Fruit fly (Drosophila melanogaster): Measurements from ENCODE around the gene lmgA.

Gene lmgA

DNA sequence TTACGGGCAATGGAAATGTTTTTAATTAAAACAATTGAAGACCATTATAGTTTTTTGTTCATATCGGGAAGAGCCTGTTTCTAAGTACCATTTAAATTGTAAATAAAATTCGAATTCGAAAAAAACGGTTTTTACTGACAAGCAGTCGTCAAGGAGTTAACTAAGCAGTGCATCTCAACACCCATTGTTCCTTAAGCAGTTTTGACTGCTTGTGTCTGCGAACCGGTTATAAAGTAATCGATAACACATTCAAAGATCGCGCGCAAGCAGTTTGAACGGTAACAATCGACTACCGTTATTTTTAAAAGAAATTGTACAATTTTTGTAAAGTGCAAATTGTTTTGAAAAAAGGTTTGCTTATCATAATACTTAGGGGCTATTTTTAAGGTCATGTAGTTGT, 50.4 kb downstream of the lmgA start (continued):
- no peak for TF ChIP-seq CG13894 (tag; optimal IDR thresholded peaks at IDR 0.05)
- no peak for TF ChIP-seq Gug (GFP tag; IDR thresholded peaks at IDR 0.05)
- no peak for TF ChIP-seq eyg (GFP tag; optimal IDR thresholded peaks at IDR 0.05)
- TF ChIP-seq h (optimal IDR thresholded peaks at IDR 0.05), result no peak
- no peak for TF ChIP-seq Nf-YB (GFP tag; optimal IDR thresholded peaks at IDR 0.05)
- TF ChIP-seq CG10366 (GFP tag; IDR thresholded peaks at IDR 0.05), result no peak
- no peak for TF ChIP-seq gsb-n (tag; optimal IDR thresholded peaks at IDR 0.05)
- TF ChIP-seq CG1233 (GFP tag; optimal IDR thresholded peaks at IDR 0.05), result no peak
- no peak for TF ChIP-seq CG33557 (GFP tag; optimal IDR thresholded peaks at IDR 0.05)
- no peak for TF ChIP-seq tll (GFP tag; optimal IDR thresholded peaks at IDR 0.05)
- no peak for TF ChIP-seq CG1024 (GFP tag; IDR thresholded peaks at IDR 0.05)
- TF ChIP-seq mirr (GFP tag; optimal IDR thresholded peaks at IDR 0.05), result no peak
- TF ChIP-seq CG7372 (GFP tag; IDR thresholded peaks at IDR 0.05), result no peak
- TF ChIP-seq Atf6 (GFP tag; IDR thresholded peaks at IDR 0.05), result no peak
- TF ChIP-seq Eip74EF (GFP tag; optimal IDR thresholded peaks at IDR 0.05), result peak in 1 of 2 experiments; percentile 90
- TF ChIP-seq B-H2 (GFP tag; optimal IDR thresholded peaks at IDR 0.05), result no peak
- no peak for TF ChIP-seq CG1602 (GFP tag; optimal IDR thresholded peaks at IDR 0.05)
- no peak for TF ChIP-seq CG11085 (GFP tag; IDR thresholded peaks at IDR 0.05)
- TF ChIP-seq sc (optimal IDR thresholded peaks at IDR 0.05), result no peak
- no peak for TF ChIP-seq sc (GFP tag; optimal IDR thresholded peaks at IDR 0.05)
- TF ChIP-seq CG17359 (tag; optimal IDR thresholded peaks at IDR 0.05), result no peak
- TF ChIP-seq Ptx1 (GFP tag; IDR thresholded peaks at IDR 0.05), result no peak
- no peak for TF ChIP-seq tap (tag; optimal IDR thresholded peaks at IDR 0.05)
- TF ChIP-seq crc (GFP tag; optimal IDR thresholded peaks at IDR 0.05), result no peak
- no peak for TF ChIP-seq CG30020 (tag; optimal IDR thresholded peaks at IDR 0.05)
- TF ChIP-seq MESR4 (GFP tag; optimal IDR thresholded peaks at IDR 0.05), result no peak
- no peak for TF ChIP-seq CG6654 (GFP tag; optimal IDR thresholded peaks at IDR 0.05)
- no peak for TF ChIP-seq rib (GFP tag; IDR thresholded peaks at IDR 0.05)
- no peak for TF ChIP-seq eve (GFP tag; optimal IDR thresholded peaks at IDR 0.05)
- TF ChIP-seq fd64A (GFP tag; optimal IDR thresholded peaks at IDR 0.05), result no peak
- TF ChIP-seq Sry-δ (GFP tag; optimal IDR thresholded peaks at IDR 0.05), result peak; percentile 69
- no peak for TF ChIP-seq CG7928 (GFP tag; optimal IDR thresholded peaks at IDR 0.05)
- no peak for TF ChIP-seq aop (GFP tag; IDR thresholded peaks at IDR 0.05)
- no peak for TF ChIP-seq sens-2 (GFP tag; IDR thresholded peaks at IDR 0.05)
- no peak for TF ChIP-seq CG6175 (GFP tag; IDR thresholded peaks at IDR 0.05)
- TF ChIP-seq al (GFP tag; IDR thresholded peaks at IDR 0.05), result no peak
- no peak for TF ChIP-seq CG9215 (GFP tag; IDR thresholded peaks at IDR 0.05)
- no peak for TF ChIP-seq CG14014 (GFP tag; IDR thresholded peaks at IDR 0.05)
- TF ChIP-seq CG17361 (GFP tag; IDR thresholded peaks at IDR 0.05), result no peak
- no peak for TF ChIP-seq abd-A (tag; optimal IDR thresholded peaks at IDR 0.05)
- no peak for TF ChIP-seq so (GFP tag; IDR thresholded peaks at IDR 0.05)
- TF ChIP-seq CG14710 (tag; optimal IDR thresholded peaks at IDR 0.05), result peak; percentile 55
- peak; percentile 12 for TF ChIP-seq trem (tag; optimal IDR thresholded peaks at IDR 0.05)

DNA sequence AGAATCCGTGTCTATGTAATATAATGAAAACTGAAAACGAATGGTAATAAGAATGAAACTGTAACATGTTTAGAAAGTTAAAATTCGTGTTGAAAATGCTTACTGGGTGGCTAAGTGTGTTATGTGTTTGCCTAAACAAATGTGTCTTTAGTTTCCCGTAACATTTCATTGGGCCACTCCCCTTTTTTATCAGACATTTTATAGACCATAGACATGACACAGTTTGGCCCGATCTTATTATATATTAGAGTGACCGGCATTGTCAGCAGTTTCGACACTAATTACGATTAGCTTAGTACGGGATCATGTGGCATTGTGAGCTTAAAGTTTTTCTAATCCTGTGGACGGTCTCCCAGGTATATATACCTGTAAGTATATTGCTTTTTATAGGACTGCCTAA, 51.4 kb downstream of the lmgA start, which contains the start of gene CheA29a:
Gene CheA29a (plus strand): TSS at position 301 of the 400 bp plus-strand sequence.
- TF ChIP-seq dysf (GFP tag; IDR thresholded peaks at IDR 0.05) (no peak), HLHmδ (GFP tag; optimal IDR thresholded peaks at IDR 0.05) (no peak), Nf-YC (tag; optimal IDR thresholded peaks at IDR 0.05) (no peak), Xrp1 (GFP tag; IDR thresholded peaks at IDR 0.05) (no peak), CG2202 (tag; optimal IDR thresholded peaks at IDR 0.05) (no peak), Blimp-1 (GFP tag; optimal IDR thresholded peaks at IDR 0.05) (no peak), tx (GFP tag; optimal IDR thresholded peaks at IDR 0.05) (no peak)
